Worm (Caenorhabditis elegans): ENCODE data around the gene srw-73.

The srw-73 gene

ce11 chrV:16588428-16588827, at the start of gene srw-73:
Gene srw-73, minus strand, starts transcription at chrV:16588528.
- no peak for TF ChIP-seq unc-39 (tag; optimal IDR thresholded peaks at IDR 0.05)
- no peak for TF ChIP-seq nhr-6 (tag; optimal IDR thresholded peaks at IDR 0.05)
- TF ChIP-seq nhr-10 (tag; optimal IDR thresholded peaks at IDR 0.05): no peak
- no peak for TF ChIP-seq sma-9 (GFP tag; optimal IDR thresholded peaks at IDR 0.05)
- no peak for TF ChIP-seq sma-9 (tag; optimal IDR thresholded peaks at IDR 0.05)
- TF ChIP-seq fos-1 (tag; optimal IDR thresholded peaks at IDR 0.05): no peak
- TF ChIP-seq crh-2 (tag; optimal IDR thresholded peaks at IDR 0.05): no peak
- no peak for TF ChIP-seq aly-2 (tag; optimal IDR thresholded peaks at IDR 0.05)
- no peak for TF ChIP-seq nhr-12 (tag; optimal IDR thresholded peaks at IDR 0.05)
- TF ChIP-seq nhr-77 (tag; optimal IDR thresholded peaks at IDR 0.05): no peak
- no peak for TF ChIP-seq ztf-4 (tag; optimal IDR thresholded peaks at IDR 0.05)
- no peak for TF ChIP-seq ZK546.5 (tag; optimal IDR thresholded peaks at IDR 0.05)
- TF ChIP-seq dmd-4 (tag; optimal IDR thresholded peaks at IDR 0.05): no peak
- TF ChIP-seq ztf-11 (tag; optimal IDR thresholded peaks at IDR 0.05): no peak
- TF ChIP-seq lsy-2 (tag; optimal IDR thresholded peaks at IDR 0.05): no peak
- TF ChIP-seq elt-3 (tag; optimal IDR thresholded peaks at IDR 0.05): no peak
- TF ChIP-seq nhr-11 (tag; optimal IDR thresholded peaks at IDR 0.05): no peak

- TF ChIP-seq fos-1 (tag; optimal IDR thresholded peaks at IDR 0.05): no peak
- no peak for TF ChIP-seq unc-55 (GFP tag; optimal IDR thresholded peaks at IDR 0.05)
- TF ChIP-seq mbf-1 (tag; optimal IDR thresholded peaks at IDR 0.05): no peak
- no peak for TF ChIP-seq nhr-12 (tag; optimal IDR thresholded peaks at IDR 0.05)
- TF ChIP-seq nhr-129 (tag; optimal IDR thresholded peaks at IDR 0.05): no peak
- TF ChIP-seq ZK546.5 (tag; optimal IDR thresholded peaks at IDR 0.05): no peak
- TF ChIP-seq C34F6.9 (tag; optimal IDR thresholded peaks at IDR 0.05): no peak
- no peak for TF ChIP-seq elt-3 (tag; optimal IDR thresholded peaks at IDR 0.05)
- no peak for TF ChIP-seq unc-39 (tag; optimal IDR thresholded peaks at IDR 0.05)
- no peak for TF ChIP-seq blmp-1 (tag; optimal IDR thresholded peaks at IDR 0.05; ENCODE audit: insufficient read depth)
- TF ChIP-seq Y55F3AM.14 (GFP tag; optimal IDR thresholded peaks at IDR 0.05): no peak
- TF ChIP-seq dmd-4 (tag; optimal IDR thresholded peaks at IDR 0.05): no peak
- no peak for TF ChIP-seq sma-9 (GFP tag; optimal IDR thresholded peaks at IDR 0.05)
- no peak for TF ChIP-seq sma-9 (tag; optimal IDR thresholded peaks at IDR 0.05)
- no peak for TF ChIP-seq alr-1 (tag; optimal IDR thresholded peaks at IDR 0.05)
- no peak for TF ChIP-seq mdl-1 (tag; optimal IDR thresholded peaks at IDR 0.05)
- no peak for TF ChIP-seq gmeb-1 (tag; optimal IDR thresholded peaks at IDR 0.05)
- no peak for TF ChIP-seq ztf-11 (tag; optimal IDR thresholded peaks at IDR 0.05)
- no peak for TF ChIP-seq snpc-4 (tag; optimal IDR thresholded peaks at IDR 0.05)
- TF ChIP-seq sma-3 (GFP tag; optimal IDR thresholded peaks at IDR 0.05): no peak
- no peak for TF ChIP-seq nhr-10 (tag; optimal IDR thresholded peaks at IDR 0.05)
Observed at ce11 chrV:16635911-16636310, 47.6 kb upstream of the srw-73 start, which contains the start of gene mltn-11. Gene mltn-11, plus strand, starts transcription at chrV:16636186.

ce11 chrV:16629600-16629999, 41.3 kb upstream of the srw-73 start, which contains the start of gene srd-21:
Gene srd-21, plus strand, starts transcription at chrV:16629900.
- TF ChIP-seq alr-1 (tag; optimal IDR thresholded peaks at IDR 0.05): no peak
- no peak for TF ChIP-seq nhr-12 (tag; optimal IDR thresholded peaks at IDR 0.05)
- TF ChIP-seq nhr-23 (tag; optimal IDR thresholded peaks at IDR 0.05): no peak
- no peak for TF ChIP-seq egl-27 (tag; optimal IDR thresholded peaks at IDR 0.05)
- no peak for TF ChIP-seq lin-13 (GFP tag; optimal IDR thresholded peaks at IDR 0.05)
- no peak for TF ChIP-seq nhr-10 (tag; optimal IDR thresholded peaks at IDR 0.05)
- TF ChIP-seq lin-39 (tag; optimal IDR thresholded peaks at IDR 0.05): no peak
- TF ChIP-seq crh-2 (tag; optimal IDR thresholded peaks at IDR 0.05): no peak
- no peak for TF ChIP-seq sem-4 (tag; optimal IDR thresholded peaks at IDR 0.05)

ce11 chrV:16628991-16629390, 40.7 kb upstream of the srw-73 start, which contains the start of gene W06G6.2:
Gene W06G6.2, plus strand, starts transcription at chrV:16629291.
- TF ChIP-seq nhr-10 (tag; optimal IDR thresholded peaks at IDR 0.05) (no peak), ztf-1 (GFP tag; conservative IDR thresholded peaks at IDR 0.05) (no peak), unc-62 (GFP tag; optimal IDR thresholded peaks at IDR 0.05) (no peak), peb-1 (tag; optimal IDR thresholded peaks at IDR 0.05) (no peak), sma-9 (GFP tag; optimal IDR thresholded peaks at IDR 0.05) (no peak), sma-9 (tag; optimal IDR thresholded peaks at IDR 0.05) (no peak), blmp-1 (tag; optimal IDR thresholded peaks at IDR 0.05; ENCODE audit: insufficient read depth) (no peak), Y55F3AM.14 (GFP tag; optimal IDR thresholded peaks at IDR 0.05) (no peak), nhr-12 (tag; optimal IDR thresholded peaks at IDR 0.05) (no peak), nhr-6 (tag; optimal IDR thresholded peaks at IDR 0.05) (no peak), nhr-23 (tag; optimal IDR thresholded peaks at IDR 0.05) (no peak), nhr-77 (tag; optimal IDR thresholded peaks at IDR 0.05) (no peak), ceh-82 (tag; optimal IDR thresholded peaks at IDR 0.05) (no peak), C34F6.9 (tag; optimal IDR thresholded peaks at IDR 0.05) (no peak), lsy-2 (tag; optimal IDR thresholded peaks at IDR 0.05) (no peak)

All from whole organism, L2 larva.